Fruit fly (Drosophila melanogaster): Measurements from ENCODE around the gene Wdr81.

Gene Wdr81

dm6 chr2L:12004211-12004979 lies 16.4 kb downstream of the Wdr81 start (continued):
- TF ChIP-seq CG4707 (GFP tag; optimal IDR thresholded peaks at IDR 0.05), result peak; percentile 88
- TF ChIP-seq gro (GFP tag; optimal IDR thresholded peaks at IDR 0.05), result peak; percentile 42
- peak; percentile 2 for TF ChIP-seq CG4282 (GFP tag; optimal IDR thresholded peaks at IDR 0.05)
- peak; percentile 17 for TF ChIP-seq Xbp1 (GFP tag; optimal IDR thresholded peaks at IDR 0.05)
- TF ChIP-seq onecut (GFP tag; IDR thresholded peaks at IDR 0.05), result peak; percentile 44
- TF ChIP-seq fd3F (GFP tag; optimal IDR thresholded peaks at IDR 0.05), result no peak
- TF ChIP-seq dm (GFP tag; optimal IDR thresholded peaks at IDR 0.05), result no peak
- TF ChIP-seq Dip2 (GFP tag; IDR thresholded peaks at IDR 0.05), result no peak
- no peak for TF ChIP-seq CG13287 (GFP tag; IDR thresholded peaks at IDR 0.05; ENCODE audit: partially characterized antibody)
- TF ChIP-seq CG2120 (GFP tag; optimal IDR thresholded peaks at IDR 0.05), result peak; percentile 47
- TF ChIP-seq lola (GFP tag; optimal IDR thresholded peaks at IDR 0.05), result peak in 1 of 3 experiments; percentile 73
- no peak for TF ChIP-seq tna (GFP tag; IDR thresholded peaks at IDR 0.05; ENCODE audit: partially characterized antibody)
- peak; percentile 63 for TF ChIP-seq cato (GFP tag; optimal IDR thresholded peaks at IDR 0.05; ENCODE audit: borderline replicate concordance)
- peak; percentile 77 for TF ChIP-seq gem (tag; optimal IDR thresholded peaks at IDR 0.05)
- TF ChIP-seq run (tag; optimal IDR thresholded peaks at IDR 0.05), result peak; percentile 77
- TF ChIP-seq CG10543 (GFP tag; optimal IDR thresholded peaks at IDR 0.05), result peak; percentile 85
- TF ChIP-seq Antp (GFP tag; optimal IDR thresholded peaks at IDR 0.05), result peak; percentile 33
- TF ChIP-seq CG3281 (GFP tag; optimal IDR thresholded peaks at IDR 0.05), result peak; percentile 68
- TF ChIP-seq chn (GFP tag; optimal IDR thresholded peaks at IDR 0.05), result peak; percentile 30
- no peak for TF ChIP-seq fu2 (GFP tag; optimal IDR thresholded peaks at IDR 0.05)
- peak; percentile 91 for TF ChIP-seq CG12769 (tag; optimal IDR thresholded peaks at IDR 0.05)
- TF ChIP-seq Ravus (GFP tag; IDR thresholded peaks at IDR 0.05), result no peak
- TF ChIP-seq CG13894 (tag; optimal IDR thresholded peaks at IDR 0.05), result peak; percentile 87
- TF ChIP-seq CG2129 (GFP tag; IDR thresholded peaks at IDR 0.05; ENCODE audit: partially characterized antibody), result no peak
- TF ChIP-seq CG7745 (tag; optimal IDR thresholded peaks at IDR 0.05), result peak; percentile 86
- peak; percentile 85 for TF ChIP-seq org-1 (GFP tag; optimal IDR thresholded peaks at IDR 0.05)
- TF ChIP-seq CG6689 (GFP tag; IDR thresholded peaks at IDR 0.05), result no peak
- no peak for TF ChIP-seq chm (GFP tag; IDR thresholded peaks at IDR 0.05)
- no peak for TF ChIP-seq CG14014 (GFP tag; IDR thresholded peaks at IDR 0.05)
- TF ChIP-seq Doc2 (GFP tag; IDR thresholded peaks at IDR 0.05), result no peak
- peak; percentile 26 for TF ChIP-seq CG6654 (GFP tag; optimal IDR thresholded peaks at IDR 0.05)
- TF ChIP-seq Dref (GFP tag; IDR thresholded peaks at IDR 0.05), result no peak
- no peak for TF ChIP-seq E2f1 (GFP tag; IDR thresholded peaks at IDR 0.05)
- no peak for TF ChIP-seq gsb (GFP tag; IDR thresholded peaks at IDR 0.05)
- peak; percentile 7 for TF ChIP-seq D19B (GFP tag; optimal IDR thresholded peaks at IDR 0.05)
- no peak for TF ChIP-seq Optix (GFP tag; IDR thresholded peaks at IDR 0.05)
- peak; percentile 39 for TF ChIP-seq sima (GFP tag; optimal IDR thresholded peaks at IDR 0.05)
- TF ChIP-seq Hand (GFP tag; optimal IDR thresholded peaks at IDR 0.05), result no peak
- peak; percentile 77 for TF ChIP-seq CG31365 (tag; optimal IDR thresholded peaks at IDR 0.05)
- TF ChIP-seq D19A (tag; optimal IDR thresholded peaks at IDR 0.05), result peak; percentile 52
- no peak for TF ChIP-seq aop (GFP tag; IDR thresholded peaks at IDR 0.05)
- peak; percentile 77 for TF ChIP-seq CG6854 (GFP tag; optimal IDR thresholded peaks at IDR 0.05)
- TF ChIP-seq bbx (GFP tag; IDR thresholded peaks at IDR 0.05; ENCODE audit: partially characterized antibody), result no peak
- TF ChIP-seq inv (GFP tag; IDR thresholded peaks at IDR 0.05; ENCODE audit: partially characterized antibody), result no peak
- peak; percentile 70 for TF ChIP-seq NC2β (GFP tag; optimal IDR thresholded peaks at IDR 0.05)
- TF ChIP-seq CG8765 (GFP tag; IDR thresholded peaks at IDR 0.05), result no peak
- peak; percentile 66 for TF ChIP-seq schlank (tag; optimal IDR thresholded peaks at IDR 0.05)
- peak in 1 of 2 experiments; percentile 38 for TF ChIP-seq Eip74EF (GFP tag; optimal IDR thresholded peaks at IDR 0.05)
- TF ChIP-seq gcm (GFP tag; optimal IDR thresholded peaks at IDR 0.05), result peak; percentile 68
